Fruit fly (Drosophila melanogaster): ENCODE data around the gene RPA2.

Gene RPA2

DNA sequence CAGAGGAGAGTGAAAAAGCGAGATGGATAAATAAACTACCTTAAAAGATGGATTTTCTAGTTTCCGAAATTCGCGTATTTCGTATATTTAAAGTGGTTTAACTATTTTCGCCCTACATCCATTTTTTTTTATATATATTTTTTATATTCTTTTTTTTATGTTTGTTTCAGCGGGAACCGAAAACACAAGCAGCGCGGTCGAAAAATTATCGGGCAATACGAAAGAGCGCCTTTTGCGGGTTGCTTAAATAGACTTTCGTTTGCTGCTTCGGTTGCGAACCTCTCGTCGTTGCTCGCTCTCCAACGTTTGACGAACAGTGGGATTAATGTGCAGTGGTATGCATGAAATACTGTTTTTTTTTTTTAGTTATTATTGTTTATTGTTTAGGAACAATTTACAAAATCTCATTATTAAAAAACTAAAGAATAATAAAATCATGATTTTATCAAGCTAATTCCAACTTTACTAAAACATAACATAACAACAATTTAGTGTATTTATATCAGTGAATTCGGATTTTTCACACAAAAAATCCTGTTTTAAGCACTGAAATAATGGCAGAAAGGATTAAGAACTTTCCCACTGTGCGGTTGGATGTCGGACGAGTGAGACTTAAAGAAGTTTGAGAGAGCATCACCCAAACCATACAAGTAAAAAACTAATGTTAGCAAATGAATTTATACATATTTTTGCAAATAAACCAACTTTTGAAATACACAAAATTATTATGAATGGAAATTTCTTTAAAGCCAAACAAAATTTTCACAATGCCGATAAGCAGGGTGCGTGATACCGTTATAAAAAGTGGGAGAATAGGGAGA, 8.5 kb downstream of the RPA2 start (continued):
- TF ChIP-seq ci (GFP tag; IDR thresholded peaks at IDR 0.05) (0 out of 3 replicates have a peak, but pooled peaks have one; percentile 42), NFAT (GFP tag; IDR thresholded peaks at IDR 0.05) (peak; percentile 77), tin (GFP tag; optimal IDR thresholded peaks at IDR 0.05) (peak; percentile 58), stwl (tag; optimal IDR thresholded peaks at IDR 0.05) (peak; percentile 33), gsb (GFP tag; IDR thresholded peaks at IDR 0.05) (peak; percentile 88), sob (GFP tag; IDR thresholded peaks at IDR 0.05) (no peak), Hr78 (GFP tag; optimal IDR thresholded peaks at IDR 0.05) (peak in 1 of 2 experiments; percentile 46), Max (GFP tag; optimal IDR thresholded peaks at IDR 0.05) (peak; percentile 18), Dip3 (GFP tag; optimal IDR thresholded peaks at IDR 0.05) (no peak), B-H2 (GFP tag; optimal IDR thresholded peaks at IDR 0.05) (no peak), CG15269 (tag; optimal IDR thresholded peaks at IDR 0.05) (peak; percentile 81), seq (GFP tag; IDR thresholded peaks at IDR 0.05) (no peak), z (GFP tag; IDR thresholded peaks at IDR 0.05) (peak; percentile 43; the same call in 1 of the 3 replicates), CG10267 (tag; optimal IDR thresholded peaks at IDR 0.05) (peak; percentile 85), CG16813 (GFP tag; IDR thresholded peaks at IDR 0.05; ENCODE audit: partially characterized antibody) (no peak), psq (GFP tag; optimal IDR thresholded peaks at IDR 0.05) (no peak), hb (GFP tag; IDR thresholded peaks at IDR 0.05; ENCODE audit: partially characterized antibody) (no peak), ttk (GFP tag; IDR thresholded peaks at IDR 0.05) (peak; percentile 6; the same call in 1 of the 2 replicates), CG12155 (GFP tag; optimal IDR thresholded peaks at IDR 0.05) (peak; percentile 26), Sry-β (GFP tag; optimal IDR thresholded peaks at IDR 0.05) (peak; percentile 51), CG31388 (GFP tag; optimal IDR thresholded peaks at IDR 0.05) (peak; percentile 14), CG15479 (GFP tag; optimal IDR thresholded peaks at IDR 0.05) (no peak), MTF-1 (GFP tag; optimal IDR thresholded peaks at IDR 0.05; ENCODE audit: borderline replicate concordance) (peak; percentile 83), Dad (GFP tag; optimal IDR thresholded peaks at IDR 0.05) (no peak), danr (GFP tag; IDR thresholded peaks at IDR 0.05) (peak; percentile 76), jumu (GFP tag; optimal IDR thresholded peaks at IDR 0.05) (no peak), CrebB (tag; optimal IDR thresholded peaks at IDR 0.05) (no peak), CG10147 (GFP tag; optimal IDR thresholded peaks at IDR 0.05) (peak; percentile 66), CG32767 (GFP tag; IDR thresholded peaks at IDR 0.05) (peak; percentile 49), unc-4 (GFP tag; IDR thresholded peaks at IDR 0.05; ENCODE audit: partially characterized antibody) (no peak), scrt (GFP tag; optimal IDR thresholded peaks at IDR 0.05) (peak; percentile 90), CG4707 (GFP tag; optimal IDR thresholded peaks at IDR 0.05) (peak; percentile 94), cad (GFP tag; optimal IDR thresholded peaks at IDR 0.05) (no peak), CG8089 (GFP tag; optimal IDR thresholded peaks at IDR 0.05) (no peak), CG34376 (GFP tag; optimal IDR thresholded peaks at IDR 0.05) (peak; percentile 75), Lim3 (GFP tag; IDR thresholded peaks at IDR 0.05) (no peak), CG32772 (GFP tag; IDR thresholded peaks at IDR 0.05) (peak; percentile 38), mld (GFP tag; IDR thresholded peaks at IDR 0.05; ENCODE audit: partially characterized antibody) (no peak), en (GFP tag; optimal IDR thresholded peaks at IDR 0.05) (no peak), Gsc (GFP tag; IDR thresholded peaks at IDR 0.05) (no peak; the same call in 1 of the 2 replicates), tio (GFP tag; optimal IDR thresholded peaks at IDR 0.05) (peak; percentile 71), CG9932 (GFP tag; IDR thresholded peaks at IDR 0.05) (no peak), Dll (GFP tag; IDR thresholded peaks at IDR 0.05; ENCODE audit: partially characterized antibody) (0 out of 4 replicates have a peak, but pooled peaks have one; percentile 15), CG1792 (GFP tag; optimal IDR thresholded peaks at IDR 0.05) (no peak), slbo (GFP tag; IDR thresholded peaks at IDR 0.05) (peak; percentile 51), Hr39 (optimal IDR thresholded peaks at IDR 0.05) (no peak), Meics (GFP tag; optimal IDR thresholded peaks at IDR 0.05) (peak; percentile 97), CG17912 (GFP tag; optimal IDR thresholded peaks at IDR 0.05) (no peak), TFAM (GFP tag; optimal IDR thresholded peaks at IDR 0.05) (peak; percentile 71)
